Worm (Caenorhabditis elegans) whole organism, mixed stage, embryonic: Measurements from ENCODE around the gene mrpl-12.

Source experiments
- M03D4.4 ChIP-seq: sonication (generic microtip); optimal IDR thresholded peaks from 2 replicates; lab custom pipeline; 2017; ENCODE audit warnings: mild to moderate bottlenecking, missing genetic modification characterization, missing compliant biosample characterization
- blmp-1 ChIP-seq: fragments of 150-350 bp; optimal IDR thresholded peaks from 2 replicates; lab custom pipeline; 2014; ENCODE audit warnings: missing biosample characterization, missing genetic modification characterization
- ceh-39 ChIP-seq: fragments of 150-350 bp; optimal IDR thresholded peaks from 2 replicates; lab custom pipeline; 2014; ENCODE audit warnings: missing biosample characterization, missing genetic modification characterization
- ceh-43 ChIP-seq: fragments of 200-800 bp; sonication (Bioruptor generic); optimal IDR thresholded peaks from 2 replicates; lab custom pipeline; 2018; ENCODE audit warnings: mild to moderate bottlenecking, missing genetic modification characterization, moderate library complexity, missing compliant biosample characterization
- ceh-83 ChIP-seq: fragments of 200-800 bp; sonication (Bioruptor generic); optimal IDR thresholded peaks from 2 replicates; lab custom pipeline; 2018; ENCODE audit warnings: mild to moderate bottlenecking, missing genetic modification characterization, missing compliant biosample characterization
- ces-1 ChIP-seq: fragments of 150-350 bp; optimal IDR thresholded peaks from 2 replicates; lab custom pipeline; 2014; ENCODE audit warnings: missing biosample characterization, missing genetic modification reagents, missing genetic modification characterization
- cnd-1 ChIP-seq: fragments of 200-800 bp; sonication (Bioruptor generic); optimal IDR thresholded peaks from 2 replicates; lab custom pipeline; 2018; ENCODE audit warnings: mild to moderate bottlenecking, missing genetic modification characterization, missing compliant biosample characterization
- drap-1 ChIP-seq: fragments of 200-800 bp; sonication (Bioruptor generic); optimal IDR thresholded peaks from 3 replicates; lab custom pipeline; 2018; ENCODE audit warnings: mild to moderate bottlenecking, missing genetic modification characterization, missing compliant biosample characterization
- elt-1 ChIP-seq: sonication (generic microtip); optimal IDR thresholded peaks from 2 replicates; lab custom pipeline; 2017; ENCODE audit warnings: missing genetic modification characterization, mild to moderate bottlenecking, missing compliant biosample characterization, antibody characterized with exemption, moderate library complexity, borderline replicate concordance; ENCODE audit not compliant: insufficient read depth
- elt-3 ChIP-seq: fragments of 150-350 bp; optimal IDR thresholded peaks from 2 replicates; lab custom pipeline; 2014; ENCODE audit warnings: missing biosample characterization, missing genetic modification characterization
- flh-1 ChIP-seq: fragments of 200-800 bp; sonication (Bioruptor generic); optimal IDR thresholded peaks from 2 replicates; lab custom pipeline; 2018; ENCODE audit warnings: mild to moderate bottlenecking, missing genetic modification characterization, moderate library complexity, missing compliant biosample characterization
- ham-2 ChIP-seq: fragments of 200-800 bp; sonication (Bioruptor generic); optimal IDR thresholded peaks from 2 replicates; lab custom pipeline; 2018; ENCODE audit warnings: mild to moderate bottlenecking, missing genetic modification characterization, missing compliant biosample characterization
- hlh-1 ChIP-seq: fragments of 150-350 bp; optimal IDR thresholded peaks from 2 replicates; lab custom pipeline; 2014; ENCODE audit warnings: missing biosample characterization, missing genetic modification reagents, missing genetic modification characterization
- lin-13 ChIP-seq: fragments of 150-350 bp; optimal IDR thresholded peaks from 2 replicates; lab custom pipeline; 2014; ENCODE audit warnings: missing biosample characterization, missing genetic modification characterization
- lin-32 ChIP-seq: fragments of 200-800 bp; sonication (Bioruptor generic); optimal IDR thresholded peaks from 2 replicates; lab custom pipeline; 2018; ENCODE audit warnings: mild to moderate bottlenecking, missing genetic modification characterization, missing compliant biosample characterization
- lsy-2 ChIP-seq: fragments of 150-350 bp; optimal IDR thresholded peaks from 2 replicates; lab custom pipeline; 2014; ENCODE audit warnings: missing biosample characterization, missing genetic modification characterization
- mab-5 ChIP-seq: fragments of 150-350 bp; optimal IDR thresholded peaks from 2 replicates; lab custom pipeline; 2014; ENCODE audit warnings: missing biosample characterization, missing genetic modification characterization
- mep-1 ChIP-seq: fragments of 150-350 bp; optimal IDR thresholded peaks from 2 replicates; lab custom pipeline; 2017; ENCODE audit warnings: missing biosample characterization, missing genetic modification reagents, missing genetic modification characterization, inconsistent platforms
- mls-2 ChIP-seq: sonication (generic microtip); optimal IDR thresholded peaks from 2 replicates; lab custom pipeline; 2016; ENCODE audit warnings: mild to moderate bottlenecking, missing genetic modification characterization, moderate library complexity, missing compliant biosample characterization
- nhr-12 ChIP-seq: fragments of 150-350 bp; optimal IDR thresholded peaks from 2 replicates; lab custom pipeline; 2014; ENCODE audit warnings: missing biosample characterization, missing genetic modification characterization
- nhr-237 ChIP-seq: fragments of 150-350 bp; optimal IDR thresholded peaks from 2 replicates; lab custom pipeline; 2014; ENCODE audit warnings: missing biosample characterization, missing genetic modification characterization
- nhr-28 ChIP-seq: fragments of 150-350 bp; optimal IDR thresholded peaks from 2 replicates; lab custom pipeline; 2014; ENCODE audit warnings: missing biosample characterization, missing genetic modification characterization
- nhr-76 ChIP-seq: sonication (generic microtip); optimal IDR thresholded peaks from 2 replicates; lab custom pipeline; 2017; ENCODE audit warnings: missing biosample characterization, missing genetic modification characterization
- sem-2 ChIP-seq: fragments of 200-800 bp; sonication (Bioruptor generic); optimal IDR thresholded peaks from 2 replicates; lab custom pipeline; 2018; ENCODE audit warnings: mild to moderate bottlenecking, missing genetic modification characterization, missing compliant biosample characterization
- snpc-4 ChIP-seq: fragments of 150-350 bp; optimal IDR thresholded peaks from 2 replicates; lab custom pipeline; 2014; ENCODE audit warnings: missing biosample characterization, missing genetic modification characterization
- tbx-8 ChIP-seq: fragments of 200-800 bp; sonication (Bioruptor generic); optimal IDR thresholded peaks from 2 replicates; lab custom pipeline; 2018; ENCODE audit warnings: mild to moderate bottlenecking, missing genetic modification characterization, moderate library complexity, missing compliant biosample characterization
- unc-120 ChIP-seq: sonication (generic microtip); optimal IDR thresholded peaks from 2 replicates; lab custom pipeline; 2017; ENCODE audit warnings: missing genetic modification characterization, missing compliant biosample characterization; ENCODE audit not compliant: poor library complexity, severe bottlenecking
- unc-39 ChIP-seq: fragments of 150-350 bp; optimal IDR thresholded peaks from 2 replicates; lab custom pipeline; 2014; ENCODE audit warnings: missing biosample characterization, missing genetic modification characterization
- unc-62 ChIP-seq: fragments of 150-350 bp; optimal IDR thresholded peaks from 2 replicates; lab custom pipeline; 2014; ENCODE audit warnings: missing biosample characterization, missing genetic modification reagents, missing genetic modification characterization
- ztf-11 ChIP-seq: fragments of 150-350 bp; optimal IDR thresholded peaks from 2 replicates; lab custom pipeline; 2014; ENCODE audit warnings: missing biosample characterization, missing genetic modification characterization

mrpl-12 gene

DNA sequence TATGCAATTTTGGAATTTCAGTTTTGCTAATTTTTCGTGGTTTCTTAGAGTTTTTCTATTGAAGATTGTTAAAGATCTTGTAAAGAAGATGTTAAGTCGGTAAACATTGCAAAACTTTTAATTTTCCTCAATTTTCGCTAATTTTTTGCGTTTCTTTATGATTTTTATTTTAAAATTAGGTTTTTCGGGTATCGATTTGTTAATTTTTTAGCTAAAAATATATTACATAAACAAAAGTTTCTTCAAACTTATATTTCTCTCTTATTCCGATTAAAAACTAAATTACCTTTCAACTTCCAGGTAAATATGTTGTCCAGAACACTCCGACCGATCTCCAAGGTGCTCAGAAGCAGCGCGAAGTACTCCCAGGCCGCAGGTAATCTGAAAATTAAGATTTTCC lies at the start of gene mrpl-12:
mrpl-12 (plus strand) TSS at position 301 of the 400 bp plus-strand sequence.
- TF ChIP-seq snpc-4 (no peak), ceh-39 (tag; lab: Kevin White, UChicago) (no peak), unc-62 (GFP tag; lab: Kevin White, UChicago) (no peak), drap-1 (GFP tag; lab: Kevin White, UChicago) (no peak), M03D4.4 (no peak), lsy-2 (no peak)

DNA sequence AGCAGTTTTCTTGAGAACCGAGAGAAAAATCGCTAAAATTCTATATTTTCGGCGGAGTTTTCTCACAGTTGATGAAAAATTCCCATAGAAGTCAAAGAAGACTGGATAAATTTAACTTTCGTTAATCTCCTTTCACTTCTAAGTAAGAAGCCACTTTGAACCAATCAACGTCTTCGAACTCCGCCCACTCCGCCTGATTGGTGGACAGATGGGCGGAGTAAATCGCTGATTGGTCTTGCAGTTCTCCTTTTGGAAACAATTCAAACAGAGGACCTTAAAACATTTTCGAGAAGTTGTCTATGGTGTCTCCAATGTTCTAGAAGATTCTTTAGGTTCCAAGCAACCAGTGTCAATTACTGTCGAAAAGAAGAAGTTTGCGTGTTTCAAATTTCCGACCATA lies 49.2 kb upstream of the mrpl-12 start:
- TF ChIP-seq elt-3 (tag; lab: Kevin White, UChicago): no peak
- no peak for TF ChIP-seq mls-2 (tag; lab: Kevin White, UChicago)
- peak; percentile 1 for TF ChIP-seq M03D4.4
- TF ChIP-seq lsy-2: no peak
- TF ChIP-seq ztf-11 (tag; lab: Kevin White, UChicago): no peak
- no peak for TF ChIP-seq mab-5 (tag; lab: Kevin White, UChicago)

DNA sequence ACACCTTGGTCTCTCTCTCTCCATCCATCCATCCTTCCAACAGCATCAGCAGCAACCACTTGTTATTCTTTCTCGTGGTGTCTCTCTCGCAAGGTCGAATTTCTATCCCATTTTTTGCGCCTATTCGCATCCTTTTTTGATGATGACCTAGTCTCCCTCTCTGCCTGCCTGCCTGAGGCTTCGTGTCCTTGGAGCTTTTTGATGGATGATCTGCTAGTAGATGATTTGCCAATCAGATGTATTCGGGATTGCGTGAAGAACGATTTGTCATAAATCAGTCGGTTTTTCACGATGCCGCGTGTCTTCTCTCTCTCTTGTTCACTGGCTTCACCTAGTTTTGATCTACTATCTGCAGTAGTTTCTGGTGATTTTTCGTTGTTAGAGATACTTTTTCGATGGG lies 46.3 kb upstream of the mrpl-12 start:
- peak; percentile 50 for TF ChIP-seq ham-2
- no peak for TF ChIP-seq nhr-12
- no peak for TF ChIP-seq flh-1
- TF ChIP-seq lin-13 (tag; lab: Kevin White, UChicago): no peak
- no peak for TF ChIP-seq nhr-237
- no peak for TF ChIP-seq hlh-1
- TF ChIP-seq unc-62 (GFP tag; lab: Kevin White, UChicago): no peak
- TF ChIP-seq, all 35 proteins: peak for 1

DNA sequence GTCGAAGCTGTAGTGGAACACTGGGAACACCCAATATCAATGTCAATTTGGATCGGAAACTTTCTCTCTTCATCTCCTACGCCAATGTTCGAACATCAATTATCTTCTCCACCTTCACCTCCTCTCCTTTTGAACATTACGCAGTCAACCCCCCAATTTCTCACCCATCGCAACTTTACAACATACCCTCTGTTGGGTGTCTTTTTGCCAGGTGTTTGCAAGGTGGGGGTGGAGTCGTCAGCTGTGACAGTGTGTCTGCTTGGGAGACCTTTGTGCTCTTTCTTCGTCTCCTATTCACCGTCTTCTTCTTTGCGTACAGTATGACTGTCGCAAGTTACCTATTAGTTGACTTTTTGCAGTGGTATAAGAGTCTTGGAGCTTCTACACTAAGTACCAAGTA lies 40.9 kb upstream of the mrpl-12 start:
- TF ChIP-seq elt-3 (tag; lab: Kevin White, UChicago) (no peak), mab-5 (tag; lab: Kevin White, UChicago) (no peak), hlh-1 (peak; percentile 96), ces-1 (no peak), ceh-43 (no peak), ceh-83 (GFP tag; lab: Kevin White, UChicago) (no peak)

DNA sequence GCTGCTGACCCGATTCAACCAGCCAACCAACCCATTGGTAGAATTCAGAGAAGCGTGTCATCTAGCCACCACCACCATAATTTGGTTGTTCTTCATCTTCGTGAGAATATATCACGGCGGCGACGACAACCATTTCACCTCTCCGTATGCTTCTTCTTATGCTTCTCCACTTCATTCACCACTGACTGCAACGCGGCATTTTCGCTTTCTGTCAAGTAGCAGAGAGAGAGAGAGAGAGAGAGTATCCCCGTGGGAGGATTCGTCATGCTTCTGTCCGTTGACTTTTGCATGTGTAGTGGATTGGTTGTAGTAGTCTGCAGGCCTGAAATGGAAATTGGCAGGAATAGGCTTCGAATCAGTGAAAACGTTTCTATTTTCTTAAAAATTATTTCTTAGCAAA lies 35.7 kb upstream of the mrpl-12 start:
- no peak for TF ChIP-seq mls-2 (tag; lab: Kevin White, UChicago)
- no peak for TF ChIP-seq ceh-43
- TF ChIP-seq lsy-2: no peak
- peak; percentile 70 for TF ChIP-seq blmp-1 (tag; lab: Kevin White, UChicago)
- TF ChIP-seq mep-1 (tag; lab: Kevin White, UChicago): no peak
- TF ChIP-seq drap-1 (GFP tag; lab: Kevin White, UChicago): no peak
- no peak for TF ChIP-seq flh-1
- peak; percentile 10 for TF ChIP-seq ham-2
- TF ChIP-seq sem-2 (GFP tag; lab: Kevin White, UChicago): no peak
- peak; percentile 42 for TF ChIP-seq ceh-83 (GFP tag; lab: Kevin White, UChicago)
- TF ChIP-seq M03D4.4: no peak
- no peak for TF ChIP-seq nhr-76 (tag; lab: Kevin White, UChicago)
- no peak for TF ChIP-seq lin-32

DNA sequence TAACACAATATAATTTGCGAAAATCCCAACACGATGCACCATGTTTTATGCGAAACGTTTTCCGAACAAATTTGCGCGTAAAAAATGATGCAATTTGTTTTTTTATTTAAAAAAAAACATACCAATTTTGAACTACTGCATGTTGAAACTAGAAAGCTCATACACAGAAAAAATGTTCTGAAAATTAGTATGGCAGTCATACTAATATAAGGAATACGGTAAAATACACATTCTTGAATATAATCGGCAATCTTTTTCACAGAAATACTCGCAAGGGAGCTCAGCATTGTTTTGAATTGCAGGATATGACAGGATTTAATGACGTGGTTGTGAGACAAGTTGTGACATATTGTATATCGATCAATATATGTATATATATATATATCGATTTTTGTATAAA lies 28.6 kb upstream of the mrpl-12 start, which contains the start of gene Y39A1A.16:
Y39A1A.16 (plus strand) TSS at position 301 of the 400 bp plus-strand sequence.
- TF ChIP-seq mep-1 (tag; lab: Kevin White, UChicago) (no peak), lsy-2 (no peak), tbx-8 (GFP tag; lab: Kevin White, UChicago) (no peak), nhr-28 (no peak), ztf-11 (tag; lab: Kevin White, UChicago) (no peak), ceh-39 (tag; lab: Kevin White, UChicago) (no peak), nhr-12 (no peak), mab-5 (tag; lab: Kevin White, UChicago) (no peak)

DNA sequence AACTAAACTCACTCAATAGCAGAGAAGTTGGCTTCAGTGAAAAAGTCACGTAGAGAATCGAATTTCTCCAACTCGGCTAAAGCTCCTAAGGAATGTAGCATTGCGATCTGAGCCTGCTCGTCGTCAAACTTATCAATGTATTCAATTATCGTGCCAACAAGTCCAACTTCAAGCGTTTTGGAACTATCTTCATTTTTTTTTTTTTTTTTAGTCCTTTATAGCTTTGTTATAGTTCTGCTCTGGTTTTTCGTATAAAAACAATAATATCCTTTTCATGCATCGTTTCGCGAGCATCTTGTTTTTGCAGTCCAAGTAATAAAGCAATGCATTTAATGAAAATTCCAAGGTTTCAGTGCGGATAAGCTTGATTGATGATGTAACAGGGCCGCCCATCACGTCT lies 18.5 kb upstream of the mrpl-12 start, which contains the start of gene Y39A1A.31:
Y39A1A.31 (minus strand) TSS at position 101 of the 400 bp plus-strand sequence.
- TF ChIP-seq flh-1: no peak
- no peak for TF ChIP-seq sem-2 (GFP tag; lab: Kevin White, UChicago)
- no peak for TF ChIP-seq ceh-43
- TF ChIP-seq nhr-237: no peak
- TF ChIP-seq tbx-8 (GFP tag; lab: Kevin White, UChicago): no peak
- TF ChIP-seq unc-39 (tag; lab: Kevin White, UChicago): no peak
- TF ChIP-seq elt-1 (tag; lab: Kevin White, UChicago): no peak
- TF ChIP-seq lin-13 (tag; lab: Kevin White, UChicago): no peak
- TF ChIP-seq nhr-12: no peak
- TF ChIP-seq nhr-76 (tag; lab: Kevin White, UChicago): no peak
- no peak for TF ChIP-seq cnd-1 (tag; lab: Kevin White, UChicago)
- TF ChIP-seq mep-1 (tag; lab: Kevin White, UChicago): no peak
- TF ChIP-seq unc-120 (tag; lab: Kevin White, UChicago): no peak
- TF ChIP-seq blmp-1 (tag; lab: Kevin White, UChicago): no peak
- TF ChIP-seq hlh-1: no peak
